Fruit fly (Drosophila melanogaster) whole organism, embryonic: ENCODE results near the gene Cdc6.
A peak's percentile ranks its signal among the peaks of the same experiment; 100 is the strongest.

ENCODE experiments used
- Abd-B ChIP-seq: fragments of 200-800 bp; sonication (Bioruptor generic); optimal IDR thresholded peaks from 2 replicates; lab custom pipeline; 2018; ENCODE audit warnings: missing biosample characterization, mild to moderate bottlenecking, missing genetic modification characterization, moderate library complexity
- Bteb2 ChIP-seq: fragments of 200-800 bp; sonication (Bioruptor generic); optimal IDR thresholded peaks from 2 replicates; lab custom pipeline; 2016; ENCODE audit warnings: missing biosample characterization, missing genetic modification characterization
- CG10209 ChIP-seq: fragments of 200-800 bp; sonication (Bioruptor generic); optimal IDR thresholded peaks from 3 replicates; lab custom pipeline; 2017; ENCODE audit warnings: missing biosample characterization, mild to moderate bottlenecking, missing genetic modification characterization, missing genetic modification reagents
- CG10267 ChIP-seq: fragments of 200-800 bp; sonication (Bioruptor generic); optimal IDR thresholded peaks from 2 replicates; lab custom pipeline; 2018; ENCODE audit warnings: missing biosample characterization, mild to moderate bottlenecking, missing genetic modification characterization, moderate library complexity
- CG12104 ChIP-seq: fragments of 200-800 bp; sonication (Bioruptor generic); optimal IDR thresholded peaks from 3 replicates; lab custom pipeline; 2016; ENCODE audit warnings: missing biosample characterization, missing genetic modification characterization
- CG13287 ChIP-seq: fragments of 200-800 bp; sonication (Bioruptor generic); IDR thresholded peaks from 2 replicates; pipeline ENCODE4 v1.3.6; 2022; ENCODE audit warnings: missing biosample characterization, missing genetic modification characterization; ENCODE audit not compliant: partially characterized antibody
- CG17328 ChIP-seq: fragments of 200-800 bp; sonication (Bioruptor generic); IDR thresholded peaks from 2 replicates; pipeline ENCODE4 v1.3.6; 2022; ENCODE audit warnings: missing biosample characterization, missing genetic modification characterization
- CG17568 ChIP-seq: fragments of 200-800 bp; sonication (Bioruptor generic); optimal IDR thresholded peaks from 2 replicates; lab custom pipeline; 2018; ENCODE audit warnings: missing biosample characterization, mild to moderate bottlenecking, missing genetic modification characterization, moderate library complexity
- CG32767 ChIP-seq: fragments of 200-800 bp; sonication (Bioruptor generic); IDR thresholded peaks from 2 replicates; pipeline ENCODE4 v1.3.6; 2022; ENCODE audit warnings: missing biosample characterization, missing genetic modification characterization
- CG34376 ChIP-seq: fragments of 200-800 bp; sonication (Bioruptor generic); optimal IDR thresholded peaks from 2 replicates; lab custom pipeline; 2018; ENCODE audit warnings: missing biosample characterization, mild to moderate bottlenecking, missing genetic modification characterization
- CG4820 ChIP-seq: fragments of 200-800 bp; sonication (Bioruptor generic); optimal IDR thresholded peaks from 3 replicates; lab custom pipeline; 2016; ENCODE audit warnings: missing biosample characterization, missing genetic modification characterization
- CG5180 ChIP-seq: fragments of 200-800 bp; sonication (Bioruptor generic); optimal IDR thresholded peaks from 3 replicates; lab custom pipeline; 2017; ENCODE audit warnings: missing biosample characterization, missing genetic modification characterization, mild to moderate bottlenecking, moderate library complexity, missing genetic modification reagents
- CG7786 ChIP-seq: fragments of 200-800 bp; sonication (Bioruptor generic); optimal IDR thresholded peaks from 2 replicates; lab custom pipeline; 2016; ENCODE audit warnings: missing biosample characterization, missing genetic modification characterization
- CG9609 ChIP-seq: fragments of 200-800 bp; sonication (Bioruptor generic); optimal IDR thresholded peaks from 3 replicates; lab custom pipeline; 2016; ENCODE audit warnings: missing biosample characterization, missing genetic modification characterization
- Doc3 ChIP-seq: fragments of 200-800 bp; sonication (Bioruptor generic); IDR thresholded peaks from 3 replicates; pipeline ENCODE4 v1.3.6; 2022; ENCODE audit warnings: missing biosample characterization, missing genetic modification characterization; ENCODE audit not compliant: partially characterized antibody
- ERR ChIP-seq: fragments of 200-800 bp; sonication (Bioruptor generic); optimal IDR thresholded peaks from 2 replicates; lab custom pipeline; 2016; ENCODE audit warnings: missing biosample characterization, missing genetic modification characterization
- Elba2 ChIP-seq: fragments of 200-800 bp; sonication (Bioruptor generic); optimal IDR thresholded peaks from 3 replicates; lab custom pipeline; 2016; ENCODE audit warnings: missing biosample characterization, missing genetic modification characterization
- Fer3 ChIP-seq: fragments of 200-800 bp; sonication (Bioruptor generic); optimal IDR thresholded peaks from 2 replicates; lab custom pipeline; 2018; ENCODE audit warnings: missing biosample characterization, mild to moderate bottlenecking, missing genetic modification characterization, moderate library complexity
- Hr51 ChIP-seq, 2 experiments: fragments of 200-800 bp; sonication (Bioruptor generic); optimal IDR thresholded peaks; 2 replicates in 1 of 2; 3 replicates in 1 of 2; lab custom pipeline; 2016 to 2018; ENCODE audit warnings: missing biosample characterization in 2 of 2, missing genetic modification characterization in 2 of 2, mild to moderate bottlenecking in 1 of 2, moderate library complexity in 1 of 2
- Lhr ChIP-seq: fragments of 200-800 bp; sonication (Bioruptor generic); optimal IDR thresholded peaks from 3 replicates; lab custom pipeline; 2017; ENCODE audit warnings: mild to moderate bottlenecking, missing biosample characterization, missing genetic modification reagents, missing genetic modification characterization
- Lpt ChIP-seq: fragments of >200 bp; optimal IDR thresholded peaks from 2 replicates; lab custom pipeline; 2018; ENCODE audit warnings: missing biosample characterization, missing genetic modification characterization
- Mad ChIP-seq: fragments of 200-800 bp; sonication (Bioruptor generic); optimal IDR thresholded peaks from 2 replicates; lab custom pipeline; 2016; ENCODE audit warnings: missing biosample characterization, missing genetic modification characterization
- NC2α ChIP-seq: fragments of 200-800 bp; sonication (Bioruptor generic); optimal IDR thresholded peaks from 2 replicates; lab custom pipeline; 2016; ENCODE audit warnings: missing biosample characterization, missing genetic modification characterization
- Oaz ChIP-seq: fragments of 200-800 bp; sonication (Bioruptor generic); IDR thresholded peaks from 2 replicates; pipeline ENCODE4 v1.3.6; 2022; ENCODE audit warnings: missing biosample characterization, missing genetic modification characterization
- Optix ChIP-seq: fragments of 200-800 bp; sonication (Bioruptor generic); IDR thresholded peaks from 3 replicates; pipeline ENCODE4 v1.3.6; 2022; ENCODE audit warnings: missing biosample characterization, missing genetic modification characterization
- Rx ChIP-seq: fragments of 200-800 bp; sonication (Bioruptor generic); IDR thresholded peaks from 2 replicates; pipeline ENCODE4 v1.3.6; 2022; ENCODE audit warnings: missing biosample characterization, missing genetic modification characterization
- Scr ChIP-seq: fragments of 200-800 bp; sonication (Bioruptor generic); IDR thresholded peaks from 2 replicates; pipeline ENCODE4 v1.3.6; 2022; ENCODE audit warnings: missing biosample characterization, missing genetic modification characterization; ENCODE audit not compliant: partially characterized antibody
- Side ChIP-seq: fragments of 200-800 bp; sonication (Bioruptor generic); optimal IDR thresholded peaks from 2 replicates; lab custom pipeline; 2016; ENCODE audit warnings: missing biosample characterization, missing genetic modification characterization
- aop ChIP-seq: fragments of 200-800 bp; sonication (Bioruptor generic); IDR thresholded peaks from 2 replicates; pipeline ENCODE4 v1.3.6; 2022; ENCODE audit warnings: missing biosample characterization, missing genetic modification characterization
- bcd ChIP-seq: fragments of 200-800 bp; sonication (Bioruptor generic); optimal IDR thresholded peaks from 2 replicates; lab custom pipeline; 2017; ENCODE audit warnings: missing biosample characterization, mild to moderate bottlenecking, missing genetic modification characterization
- bsh ChIP-seq, 2 experiments: fragments of 200-800 bp; sonication (Bioruptor generic); optimal IDR thresholded peaks; 2 replicates each; lab custom pipeline; 2017 to 2018; ENCODE audit warnings: mild to moderate bottlenecking in 2 of 2, missing biosample characterization in 2 of 2, missing genetic modification characterization in 2 of 2, moderate library complexity in 1 of 2
- btn ChIP-seq: fragments of 200-800 bp; sonication (Bioruptor generic); optimal IDR thresholded peaks from 2 replicates; lab custom pipeline; 2016; ENCODE audit warnings: missing biosample characterization, missing genetic modification characterization
- danr ChIP-seq: fragments of 200-800 bp; sonication (Bioruptor generic); IDR thresholded peaks from 2 replicates; pipeline ENCODE4 v1.3.6; 2022; ENCODE audit warnings: missing biosample characterization, missing genetic modification characterization
- dimm ChIP-seq: fragments of 200-800 bp; sonication (Bioruptor generic); IDR thresholded peaks from 2 replicates; pipeline ENCODE4 v1.3.6; 2022; ENCODE audit warnings: missing biosample characterization, missing genetic modification characterization
- en ChIP-seq: fragments of 200-800 bp; sonication (Bioruptor generic); optimal IDR thresholded peaks from 2 replicates; lab custom pipeline; 2016; ENCODE audit warnings: missing biosample characterization, missing genetic modification characterization
- fd64A ChIP-seq: fragments of 200-800 bp; sonication (Bioruptor generic); optimal IDR thresholded peaks from 3 replicates; lab custom pipeline; 2018; ENCODE audit warnings: missing biosample characterization, mild to moderate bottlenecking, missing genetic modification characterization
- grau ChIP-seq: fragments of 200-800 bp; optimal IDR thresholded peaks from 3 replicates; lab custom pipeline; 2019; ENCODE audit warnings: missing biosample characterization, mild to moderate bottlenecking, missing genetic modification characterization, moderate library complexity
- grn ChIP-seq: fragments of 200-800 bp; sonication (Bioruptor generic); optimal IDR thresholded peaks from 3 replicates; lab custom pipeline; 2017; ENCODE audit warnings: missing biosample characterization, missing genetic modification characterization
- ham ChIP-seq: fragments of 200-800 bp; sonication (Bioruptor generic); IDR thresholded peaks from 2 replicates; pipeline ENCODE4 v1.3.6; 2022; ENCODE audit warnings: missing biosample characterization, missing genetic modification characterization
- kay ChIP-seq: fragments of 200-800 bp; sonication (Bioruptor generic); optimal IDR thresholded peaks from 2 replicates; lab custom pipeline; 2016; ENCODE audit warnings: missing biosample characterization, missing genetic modification characterization
- lmd ChIP-seq: fragments of 200-800 bp; sonication (Bioruptor generic); IDR thresholded peaks from 2 replicates; pipeline ENCODE4 v1.3.6; 2022; ENCODE audit warnings: missing biosample characterization, missing genetic modification characterization
- nerfin-2 ChIP-seq: fragments of 200-800 bp; sonication (Bioruptor generic); IDR thresholded peaks from 2 replicates; pipeline ENCODE4 v1.3.6; 2022; ENCODE audit warnings: missing biosample characterization, missing genetic modification characterization; ENCODE audit not compliant: partially characterized antibody
- phol ChIP-seq: fragments of 200-800 bp; sonication (Bioruptor generic); optimal IDR thresholded peaks from 3 replicates; lab custom pipeline; 2018; ENCODE audit warnings: missing biosample characterization, mild to moderate bottlenecking, missing genetic modification characterization, moderate library complexity
- seq ChIP-seq: fragments of 200-800 bp; sonication (Bioruptor generic); IDR thresholded peaks from 2 replicates; pipeline ENCODE4 v1.3.6; 2022; ENCODE audit warnings: missing biosample characterization, missing genetic modification characterization
- sisA ChIP-seq: fragments of 200-800 bp; sonication (Bioruptor generic); IDR thresholded peaks from 2 replicates; pipeline ENCODE4 v1.3.6; 2022; ENCODE audit warnings: missing biosample characterization, missing genetic modification characterization
- slou ChIP-seq: fragments of 200-800 bp; sonication (Bioruptor generic); optimal IDR thresholded peaks from 3 replicates; lab custom pipeline; 2016; ENCODE audit warnings: missing biosample characterization, missing genetic modification characterization
- sug ChIP-seq: fragments of 200-800 bp; optimal IDR thresholded peaks from 2 replicates; lab custom pipeline; 2019; ENCODE audit warnings: missing biosample characterization, mild to moderate bottlenecking, missing genetic modification characterization, moderate library complexity
- trem ChIP-seq: fragments of 200-800 bp; optimal IDR thresholded peaks from 3 replicates; lab custom pipeline; 2019; ENCODE audit warnings: missing biosample characterization, mild to moderate bottlenecking, missing genetic modification characterization, moderate library complexity
- unpg ChIP-seq: fragments of 200-800 bp; sonication (Bioruptor generic); optimal IDR thresholded peaks from 3 replicates; lab custom pipeline; 2018; ENCODE audit warnings: missing biosample characterization, mild to moderate bottlenecking, missing genetic modification characterization, moderate library complexity

Cdc6 gene

dm6 chr3L:8672199-8673059 lies 38.6 kb upstream of the Cdc6 start (continued):
- TF ChIP-seq CG17328 (no peak), nerfin-2 (no peak), Mad (GFP tag; lab: Kevin White, UChicago) (no peak), CG5180 (GFP tag; lab: Kevin White, UChicago) (no peak), phol (tag; lab: Kevin White, UChicago) (peak; percentile 13), Elba2 (GFP tag; lab: Kevin White, UChicago) (no peak), bcd (GFP tag; lab: Kevin White, UChicago) (no peak), CG34376 (GFP tag; lab: Kevin White, UChicago) (no peak), Scr (GFP tag; lab: Robert Waterston, UW) (no peak), sug (tag; lab: Kevin White, UChicago) (peak; percentile 69), btn (GFP tag; lab: Kevin White, UChicago) (no peak), CG32767 (GFP tag; lab: Robert Waterston, UW) (no peak), Side (GFP tag; lab: Kevin White, UChicago) (no peak), Bteb2 (GFP tag; lab: Kevin White, UChicago) (no peak), Abd-B (GFP tag; lab: Kevin White, UChicago) (peak; percentile 31), Optix (GFP tag; lab: Robert Waterston, UW) (no peak), CG13287 (GFP tag; lab: Robert Waterston, UW) (no peak), Hr51 (GFP tag; optimal IDR thresholded peaks at IDR 0.05; lab: Kevin White, UChicago) (peak in 1 of 2 experiments; percentile 65), NC2α (GFP tag; lab: Kevin White, UChicago) (no peak), CG12104 (no peak), kay (GFP tag; lab: Kevin White, UChicago) (no peak), Oaz (GFP tag; lab: Robert Waterston, UW) (peak; percentile 5; the same call in 1 of the 2 replicates), CG4820 (GFP tag; lab: Kevin White, UChicago) (no peak), CG9609 (GFP tag; lab: Kevin White, UChicago) (no peak), lmd (GFP tag; lab: Robert Waterston, UW) (peak; percentile 20; the same call in 1 of the 2 replicates), sisA (GFP tag; lab: Robert Waterston, UW) (no peak), Doc3 (GFP tag; lab: Robert Waterston, UW) (0 out of 3 replicates have a peak, but pooled peaks have one; percentile 18), aop (GFP tag; lab: Robert Waterston, UW) (no peak), Lhr (no peak), grau (peak; percentile 63), ham (GFP tag; lab: Robert Waterston, UW) (no peak), CG7786 (peak; percentile 39), ERR (GFP tag; lab: Kevin White, UChicago) (no peak), seq (GFP tag; lab: Robert Waterston, UW) (no peak), CG10267 (tag; lab: Kevin White, UChicago) (peak; percentile 5), Fer3 (peak; percentile 59), en (GFP tag; lab: Kevin White, UChicago) (no peak), bsh (GFP tag; optimal IDR thresholded peaks at IDR 0.05; lab: Kevin White, UChicago) (peak in 1 of 2 experiments; percentile 9), dimm (GFP tag; lab: Robert Waterston, UW) (no peak), CG10209 (peak; percentile 28), grn (GFP tag; lab: Kevin White, UChicago) (no peak), trem (no peak), Rx (no peak), CG17568 (GFP tag; lab: Kevin White, UChicago) (peak; percentile 13), unpg (peak; percentile 55), fd64A (GFP tag; lab: Kevin White, UChicago) (no peak), danr (GFP tag; lab: Robert Waterston, UW) (no peak), slou (GFP tag; lab: Kevin White, UChicago) (no peak), Lpt (GFP tag; lab: Kevin White, UChicago) (no peak)
